Worm (Caenorhabditis elegans) whole organism, L4/young adult: Measurements from ENCODE around the gene ZC239.22.

Experiments
- W03F9.2 ChIP-seq: fragments of 150-350 bp; optimal IDR thresholded peaks from 2 replicates; lab custom pipeline; 2014; ENCODE audit warnings: missing biosample characterization, missing genetic modification characterization
- dao-5 ChIP-seq: sonication (generic microtip); optimal IDR thresholded peaks from 2 replicates; lab custom pipeline; 2016; ENCODE audit warnings: missing genotype, missing genetic modification characterization, moderate library complexity, missing compliant biosample characterization
- him-1 ChIP-seq: sonication (generic microtip); optimal IDR thresholded peaks from 2 replicates; lab custom pipeline; 2016; ENCODE audit warnings: missing genotype, missing genetic modification reagents, missing genetic modification characterization, missing compliant biosample characterization

ce11 chrII:3251782-3252181, 31.2 kb upstream of the ZC239.22 start:
- TF ChIP-seq him-1 (tag; lab: Kevin White, UChicago): no peak
- no peak for TF ChIP-seq W03F9.2 (tag; lab: Kevin White, UChicago)
- no peak for TF ChIP-seq dao-5
